Worm (Caenorhabditis elegans) whole organism, dauer: ENCODE measurements around the gene Y6G8.6.
"Not testable (repeated sequence)": the region's sequence is repeated elsewhere in the genome, so short reads cannot be mapped to it uniquely, and the experiment has no call there.

Experiments used
- unc-62 ChIP-seq: sonication (generic microtip); optimal IDR thresholded peaks from 2 replicates; lab custom pipeline; 2017; ENCODE audit warnings: missing biosample characterization, missing genetic modification reagents, missing genetic modification characterization

The Y6G8.6 gene

ce11 chrV:17606050-17606449, 10.7 kb downstream of the Y6G8.6 start, which contains the start of gene Y6G8.16:
TSS of gene Y6G8.16 (plus strand) at chrV:17606350.
- TF ChIP-seq unc-62 = not testable (repeated sequence)

ce11 chrV:17601520-17601919, 15.2 kb downstream of the Y6G8.6 start, which contains the start of gene ztf-25:
TSS of gene ztf-25 (plus strand) at chrV:17601820.
- no peak for TF ChIP-seq unc-62

- TF ChIP-seq unc-62 = no peak
These were observed 17.9 kb downstream of the Y6G8.6 start, which contains the start of gene Y6G8.2 for ce11 chrV:17598810-17599209. TSS of gene Y6G8.2 (minus strand) at chrV:17598956.

ce11 chrV:17595691-17596090, 21.0 kb downstream of the Y6G8.6 start:
- no peak for TF ChIP-seq unc-62

ce11 chrV:17584352-17584843, 32.3 kb downstream of the Y6G8.6 start, which contains the start of gene fbxa-133:
TSS of gene fbxa-133 (plus strand) at chrV:17584793.
- not testable (repeated sequence) for TF ChIP-seq unc-62

- no peak for TF ChIP-seq unc-62
These were observed 36.7 kb downstream of the Y6G8.6 start for ce11 chrV:17580017-17580416.

- no peak for TF ChIP-seq unc-62
These were observed 49.9 kb downstream of the Y6G8.6 start, which contains the start of gene C38D9.2 for ce11 chrV:17566850-17567249. TSS of gene C38D9.2 (plus strand) at chrV:17567150.
